Worm (Caenorhabditis elegans): Measurements from ENCODE around the gene agt-2.

ce11 chrII:5377467-5378238 is 4.0 kb upstream of the agt-2 start, which contains the start of gene prdx-2:
- TF ChIP-seq snpc-3.4 (tag; optimal IDR thresholded peaks at IDR 0.05) (peak; percentile 35), ztf-18 (tag; optimal IDR thresholded peaks at IDR 0.05) (peak; percentile 22), F57A8.1 (GFP tag; optimal IDR thresholded peaks at IDR 0.05) (no peak), B0019.2 (GFP tag; conservative IDR thresholded peaks at IDR 0.05) (peak; percentile 73), madf-10 (tag; optimal IDR thresholded peaks at IDR 0.05) (no peak)

All from whole organism, young adult.